Fruit fly (Drosophila melanogaster) whole organism, embryonic: ENCODE results near the gene CG12171.

Source experiments
- Abd-B ChIP-seq: fragments of 200-800 bp; sonication (Bioruptor generic); optimal IDR thresholded peaks from 2 replicates; lab custom pipeline; 2018; ENCODE audit warnings: missing biosample characterization, mild to moderate bottlenecking, missing genetic modification characterization, moderate library complexity
- Asciz ChIP-seq: fragments of 200-800 bp; sonication (Bioruptor generic); optimal IDR thresholded peaks from 2 replicates; lab custom pipeline; 2017; ENCODE audit warnings: missing biosample characterization, mild to moderate bottlenecking, missing genetic modification characterization, missing genetic modification reagents
- Bdp1 ChIP-seq: fragments of 200-800 bp; sonication (Bioruptor generic); optimal IDR thresholded peaks from 3 replicates; lab custom pipeline; 2016; ENCODE audit warnings: missing biosample characterization, missing genetic modification characterization
- BtbVII ChIP-seq: fragments of 200-800 bp; sonication (Bioruptor generic); optimal IDR thresholded peaks from 3 replicates; lab custom pipeline; 2017; ENCODE audit warnings: missing biosample characterization, mild to moderate bottlenecking, missing genetic modification characterization
- CG10431 ChIP-seq: fragments of 200-800 bp; sonication (Bioruptor generic); optimal IDR thresholded peaks from 3 replicates; lab custom pipeline; 2018; ENCODE audit warnings: missing biosample characterization, mild to moderate bottlenecking, missing genetic modification characterization
- CG11504 ChIP-seq: fragments of 200-800 bp; sonication (Bioruptor generic); optimal IDR thresholded peaks from 3 replicates; lab custom pipeline; 2019; ENCODE audit warnings: missing biosample characterization, mild to moderate bottlenecking, missing genetic modification characterization, moderate library complexity
- CG12219 ChIP-seq: fragments of 200-800 bp; sonication (Bioruptor generic); optimal IDR thresholded peaks from 3 replicates; lab custom pipeline; 2018; ENCODE audit warnings: missing biosample characterization, mild to moderate bottlenecking, missing genetic modification characterization
- CG15073 ChIP-seq: fragments of 200-800 bp; sonication (Bioruptor generic); optimal IDR thresholded peaks from 2 replicates; lab custom pipeline; 2016; ENCODE audit warnings: missing biosample characterization, missing genetic modification characterization
- CG15514 ChIP-seq: fragments of 200-800 bp; sonication (Bioruptor generic); optimal IDR thresholded peaks from 3 replicates; lab custom pipeline; 2017; ENCODE audit warnings: missing biosample characterization, missing genetic modification characterization, mild to moderate bottlenecking, moderate library complexity, missing genetic modification reagents
- CG1602 ChIP-seq: fragments of 200-800 bp; sonication (Bioruptor generic); optimal IDR thresholded peaks from 3 replicates; lab custom pipeline; 2016; ENCODE audit warnings: missing biosample characterization, missing genetic modification characterization
- CG17186 ChIP-seq: fragments of 200-800 bp; sonication (Bioruptor generic); optimal IDR thresholded peaks from 3 replicates; lab custom pipeline; 2017; ENCODE audit warnings: missing biosample characterization, missing genetic modification reagents, missing genetic modification characterization
- CG17361 ChIP-seq: fragments of 200-800 bp; sonication (Bioruptor generic); IDR thresholded peaks from 3 replicates; pipeline ENCODE4 v1.3.6; 2022; ENCODE audit warnings: missing biosample characterization, missing genetic modification characterization
- CG3065 ChIP-seq: fragments of 200-800 bp; sonication (Bioruptor generic); optimal IDR thresholded peaks from 2 replicates; lab custom pipeline; 2016; ENCODE audit warnings: missing biosample characterization, missing genetic modification characterization
- CG3281 ChIP-seq: fragments of 200-800 bp; sonication (Bioruptor generic); optimal IDR thresholded peaks from 3 replicates; lab custom pipeline; 2017; ENCODE audit warnings: missing biosample characterization, mild to moderate bottlenecking, missing genetic modification characterization
- CG34224 ChIP-seq: fragments of 200-800 bp; sonication (Bioruptor generic); IDR thresholded peaks from 3 replicates; pipeline ENCODE4 v1.3.6; 2022; ENCODE audit warnings: missing biosample characterization, missing genetic modification characterization; ENCODE audit not compliant: partially characterized antibody
- CG3847 ChIP-seq: fragments of 200-800 bp; sonication (Bioruptor generic); IDR thresholded peaks from 2 replicates; pipeline ENCODE4 v1.3.6; 2022; ENCODE audit warnings: missing biosample characterization, missing genetic modification characterization
- CG4360 ChIP-seq: fragments of 200-800 bp; sonication (Bioruptor generic); IDR thresholded peaks from 2 replicates; pipeline ENCODE4 v1.3.6; 2022; ENCODE audit warnings: missing biosample characterization, missing genetic modification characterization
- CG43689 ChIP-seq: fragments of 200-800 bp; sonication (Bioruptor generic); IDR thresholded peaks from 2 replicates; pipeline ENCODE4 v1.3.6; 2022; ENCODE audit warnings: missing biosample characterization, missing genetic modification characterization
- CG6654 ChIP-seq: fragments of 200-800 bp; sonication (Bioruptor generic); optimal IDR thresholded peaks from 2 replicates; lab custom pipeline; 2017; ENCODE audit warnings: missing biosample characterization, mild to moderate bottlenecking, missing genetic modification characterization
- CG6791 ChIP-seq: fragments of 200-800 bp; sonication (Bioruptor generic); IDR thresholded peaks from 3 replicates; pipeline ENCODE4 v1.3.6; 2022; ENCODE audit warnings: missing biosample characterization, missing genetic modification characterization; ENCODE audit not compliant: partially characterized antibody
- CG7745 ChIP-seq: fragments of 200-800 bp; sonication (Bioruptor generic); optimal IDR thresholded peaks from 2 replicates; lab custom pipeline; 2018; ENCODE audit warnings: missing biosample characterization, mild to moderate bottlenecking, missing genetic modification characterization, moderate library complexity
- CG7786 ChIP-seq: fragments of 200-800 bp; sonication (Bioruptor generic); optimal IDR thresholded peaks from 2 replicates; lab custom pipeline; 2016; ENCODE audit warnings: missing biosample characterization, missing genetic modification characterization
- CG9437 ChIP-seq: fragments of 200-800 bp; sonication (Bioruptor generic); optimal IDR thresholded peaks from 2 replicates; lab custom pipeline; 2018; ENCODE audit warnings: missing biosample characterization, mild to moderate bottlenecking, missing genetic modification characterization
- CG9876 ChIP-seq: fragments of 200-800 bp; sonication (Bioruptor generic); optimal IDR thresholded peaks from 2 replicates; lab custom pipeline; 2016; ENCODE audit warnings: missing biosample characterization, missing genetic modification characterization
- Dref ChIP-seq: fragments of 200-800 bp; sonication (Bioruptor generic); IDR thresholded peaks from 2 replicates; pipeline ENCODE4 v1.3.6; 2022; ENCODE audit warnings: missing biosample characterization, missing genetic modification characterization
- GATAe ChIP-seq: fragments of 200-800 bp; sonication (Bioruptor generic); conservative IDR thresholded peaks from 2 replicates; pipeline ENCODE4 v1.3.6; 2022; ENCODE audit warnings: missing biosample characterization, missing genetic modification characterization
- Gug ChIP-seq: fragments of 200-800 bp; sonication (Bioruptor generic); IDR thresholded peaks from 4 replicates; pipeline ENCODE4 v1.3.6; 2022; ENCODE audit warnings: missing biosample characterization, missing genetic modification characterization
- Hey ChIP-seq: fragments of 200-800 bp; sonication (Bioruptor generic); optimal IDR thresholded peaks from 3 replicates; lab custom pipeline; 2018; ENCODE audit warnings: missing biosample characterization, mild to moderate bottlenecking, missing genetic modification characterization
- Hsf ChIP-seq: fragments of 200-800 bp; sonication (Bioruptor generic); optimal IDR thresholded peaks from 3 replicates; lab custom pipeline; 2016; ENCODE audit warnings: missing biosample characterization, missing genetic modification characterization
- Kr ChIP-seq: fragments of 200-800 bp; sonication (Bioruptor generic); optimal IDR thresholded peaks from 2 replicates; lab custom pipeline; 2017; ENCODE audit warnings: missing biosample characterization, mild to moderate bottlenecking, missing genetic modification characterization
- Lim3 ChIP-seq: fragments of 200-800 bp; sonication (Bioruptor generic); IDR thresholded peaks from 2 replicates; pipeline ENCODE4 v1.3.6; 2022; ENCODE audit warnings: missing biosample characterization, missing genetic modification characterization
- Mad ChIP-seq: fragments of 200-800 bp; sonication (Bioruptor generic); optimal IDR thresholded peaks from 2 replicates; lab custom pipeline; 2016; ENCODE audit warnings: missing biosample characterization, missing genetic modification characterization
- Meics ChIP-seq: fragments of 200-800 bp; sonication (Bioruptor generic); optimal IDR thresholded peaks from 2 replicates; lab custom pipeline; 2017; ENCODE audit warnings: missing biosample characterization, mild to moderate bottlenecking, missing genetic modification characterization
- NFAT ChIP-seq: fragments of 200-800 bp; sonication (Bioruptor generic); IDR thresholded peaks from 2 replicates; pipeline ENCODE4 v1.3.6; 2022; ENCODE audit warnings: missing biosample characterization, missing genetic modification characterization
- Side ChIP-seq: fragments of 200-800 bp; sonication (Bioruptor generic); optimal IDR thresholded peaks from 2 replicates; lab custom pipeline; 2016; ENCODE audit warnings: missing biosample characterization, missing genetic modification characterization
- abd-A ChIP-seq: fragments of 200-800 bp; sonication (Bioruptor generic); optimal IDR thresholded peaks from 3 replicates; lab custom pipeline; 2019; ENCODE audit warnings: missing biosample characterization, mild to moderate bottlenecking, missing genetic modification characterization, moderate library complexity
- ash1 ChIP-seq: fragments of 200-800 bp; sonication (Bioruptor generic); optimal IDR thresholded peaks from 2 replicates; lab custom pipeline; 2018; ENCODE audit warnings: missing biosample characterization, mild to moderate bottlenecking, missing genetic modification characterization
- btn ChIP-seq: fragments of 200-800 bp; sonication (Bioruptor generic); optimal IDR thresholded peaks from 2 replicates; lab custom pipeline; 2016; ENCODE audit warnings: missing biosample characterization, missing genetic modification characterization
- cad ChIP-seq: fragments of >200 bp; optimal IDR thresholded peaks from 2 replicates; lab custom pipeline; 2017; ENCODE audit warnings: missing biosample characterization, missing genetic modification characterization
- chm ChIP-seq: fragments of 200-800 bp; sonication (Bioruptor generic); IDR thresholded peaks from 2 replicates; pipeline ENCODE4 v1.3.6; 2022; ENCODE audit warnings: missing biosample characterization, missing genetic modification characterization
- crp ChIP-seq, 2 experiments: fragments of 200-800 bp; sonication (Bioruptor generic); optimal IDR thresholded peaks; 2 replicates in 1 of 2; 3 replicates in 1 of 2; lab custom pipeline; 2017; ENCODE audit warnings: missing biosample characterization in 2 of 2, missing genetic modification characterization in 2 of 2, mild to moderate bottlenecking in 1 of 2, moderate library complexity in 1 of 2
- fd102C ChIP-seq: fragments of 200-800 bp; sonication (Bioruptor generic); optimal IDR thresholded peaks from 2 replicates; lab custom pipeline; 2018; ENCODE audit warnings: missing biosample characterization, mild to moderate bottlenecking, missing genetic modification characterization, moderate library complexity
- fd64A ChIP-seq: fragments of 200-800 bp; sonication (Bioruptor generic); optimal IDR thresholded peaks from 3 replicates; lab custom pipeline; 2018; ENCODE audit warnings: missing biosample characterization, mild to moderate bottlenecking, missing genetic modification characterization
- h ChIP-seq: fragments of >200 bp; optimal IDR thresholded peaks from 2 replicates; lab custom pipeline; 2017
- her ChIP-seq: fragments of 200-800 bp; sonication (Bioruptor generic); optimal IDR thresholded peaks from 2 replicates; lab custom pipeline; 2016; ENCODE audit warnings: missing biosample characterization, missing genetic modification characterization
- kah ChIP-seq: fragments of 200-800 bp; sonication (Bioruptor generic); optimal IDR thresholded peaks from 2 replicates; lab custom pipeline; 2018; ENCODE audit warnings: missing biosample characterization, mild to moderate bottlenecking, missing genetic modification characterization
- odd ChIP-seq: fragments of 200-800 bp; sonication (Bioruptor generic); optimal IDR thresholded peaks from 2 replicates; lab custom pipeline; 2017; ENCODE audit warnings: missing biosample characterization, mild to moderate bottlenecking, missing genetic modification characterization
- pb ChIP-seq: fragments of 200-800 bp; sonication (Bioruptor generic); optimal IDR thresholded peaks from 3 replicates; lab custom pipeline; 2016; ENCODE audit warnings: missing biosample characterization, missing genetic modification characterization
- peb ChIP-seq: fragments of 200-800 bp; sonication (Bioruptor generic); IDR thresholded peaks from 2 replicates; pipeline ENCODE4 v1.3.6; 2022; ENCODE audit warnings: missing biosample characterization, missing genetic modification characterization
- ranshi ChIP-seq: fragments of 200-800 bp; sonication (Bioruptor generic); IDR thresholded peaks from 2 replicates; pipeline ENCODE4 v1.3.6; 2022; ENCODE audit warnings: missing biosample characterization, missing genetic modification characterization
- tap ChIP-seq: fragments of 200-800 bp; optimal IDR thresholded peaks from 3 replicates; lab custom pipeline; 2019; ENCODE audit warnings: missing biosample characterization, mild to moderate bottlenecking, missing genetic modification characterization, moderate library complexity
- vvl ChIP-seq: fragments of 200-800 bp; sonication (Bioruptor generic); IDR thresholded peaks from 2 replicates; pipeline ENCODE4 v1.3.6; 2022; ENCODE audit warnings: missing biosample characterization, missing genetic modification characterization

CG12171 gene

dm6 chr3R:5606477-5606876 lies 26.9 kb upstream of the CG12171 start, which contains the start of gene asl (continued):
- TF ChIP-seq BtbVII (GFP tag; lab: Kevin White, UChicago) = peak; percentile 42
- TF ChIP-seq vvl (GFP tag; lab: Robert Waterston, UW) = peak; percentile 69
- TF ChIP-seq CG9876 = peak; percentile 19
- TF ChIP-seq tap (tag; lab: Kevin White, UChicago) = no peak
- TF ChIP-seq CG7745 (tag; lab: Kevin White, UChicago) = no peak
- TF ChIP-seq CG3065 = peak; percentile 19
- TF ChIP-seq Hey = no peak
- peak; percentile 31; the same call in 1 of the 2 replicates for TF ChIP-seq Dref (GFP tag; lab: Robert Waterston, UW)
- TF ChIP-seq h (lab: Kevin White, UChicago) = no peak
- peak; percentile 32 for TF ChIP-seq Bdp1 (GFP tag; lab: Kevin White, UChicago)
- TF ChIP-seq her (GFP tag; lab: Kevin White, UChicago) = no peak
- TF ChIP-seq odd (GFP tag; lab: Kevin White, UChicago) = no peak
- TF ChIP-seq Asciz = peak; percentile 36
- peak; percentile 57; the same call in 1 of the 3 replicates for TF ChIP-seq CG6791 (GFP tag; lab: Robert Waterston, UW)
- TF ChIP-seq CG11504 (tag; lab: Kevin White, UChicago) = no peak
- TF ChIP-seq peb (GFP tag; lab: Robert Waterston, UW) = no peak
- TF ChIP-seq Kr = no peak
- TF ChIP-seq CG34224 (GFP tag; lab: Robert Waterston, UW) = no peak
- no peak for TF ChIP-seq NFAT (GFP tag; lab: Robert Waterston, UW)
- no peak for TF ChIP-seq GATAe (GFP tag; lab: Robert Waterston, UW)
- peak; percentile 14 for TF ChIP-seq pb (GFP tag; lab: Kevin White, UChicago)
- TF ChIP-seq CG3281 (GFP tag; lab: Kevin White, UChicago) = peak; percentile 61
- peak; percentile 83 for TF ChIP-seq CG17361 (GFP tag; lab: Robert Waterston, UW)
- TF ChIP-seq Mad (GFP tag; lab: Kevin White, UChicago) = peak; percentile 58
- no peak for TF ChIP-seq Gug (GFP tag; lab: Robert Waterston, UW)
- peak; percentile 100 for TF ChIP-seq CG17186 (GFP tag; lab: Kevin White, UChicago)
- no peak for TF ChIP-seq kah
- peak; percentile 48 for TF ChIP-seq CG10431 (GFP tag; lab: Kevin White, UChicago)
- no peak for TF ChIP-seq ash1 (GFP tag; lab: Kevin White, UChicago)
- peak; percentile 35 for TF ChIP-seq fd102C (GFP tag; lab: Kevin White, UChicago)
- peak; percentile 23 for TF ChIP-seq Side (GFP tag; lab: Kevin White, UChicago)
- TF ChIP-seq fd64A (GFP tag; lab: Kevin White, UChicago) = no peak
- peak; percentile 46 for TF ChIP-seq CG9437 (GFP tag; lab: Kevin White, UChicago)
- peak; percentile 22 for TF ChIP-seq CG7786 (GFP tag; lab: Kevin White, UChicago)
- TF ChIP-seq chm (GFP tag; lab: Robert Waterston, UW) = no peak
- TF ChIP-seq ranshi (GFP tag; lab: Robert Waterston, UW) = 0 out of 2 replicates have a peak, but pooled peaks have one; percentile 15
- TF ChIP-seq Hsf (GFP tag; lab: Kevin White, UChicago) = peak; percentile 64
- peak; percentile 62 for TF ChIP-seq Meics (GFP tag; lab: Kevin White, UChicago)
- no peak for TF ChIP-seq Lim3 (GFP tag; lab: Robert Waterston, UW)
- no peak for TF ChIP-seq CG43689
- no peak for TF ChIP-seq cad (GFP tag; lab: Kevin White, UChicago)
- peak; percentile 71 for TF ChIP-seq CG15514 (GFP tag; lab: Kevin White, UChicago)
- peak; percentile 38 for TF ChIP-seq CG6654 (GFP tag; lab: Kevin White, UChicago)
- peak; percentile 68 for TF ChIP-seq Abd-B
- peak; percentile 38 for TF ChIP-seq CG1602 (GFP tag; lab: Kevin White, UChicago)
- TF ChIP-seq abd-A (tag; lab: Kevin White, UChicago) = no peak
- TF ChIP-seq CG15073 (GFP tag; lab: Kevin White, UChicago) = no peak
- peak; percentile 19 for TF ChIP-seq CG12219
- no peak for TF ChIP-seq CG4360
- TF ChIP-seq CG3847 (GFP tag; lab: Robert Waterston, UW) = peak; percentile 55
- peak in 1 of 2 experiments; percentile 41 for TF ChIP-seq crp (GFP tag; optimal IDR thresholded peaks at IDR 0.05; lab: Kevin White, UChicago)
- TF ChIP-seq btn (GFP tag; lab: Kevin White, UChicago) = no peak
